Fruit fly (Drosophila melanogaster) whole organism, embryonic: ENCODE measurements around the gene yrt.

ENCODE experiments used
- CG11504 ChIP-seq: fragments of 200-800 bp; sonication (Bioruptor generic); optimal IDR thresholded peaks from 3 replicates; lab custom pipeline; 2019; ENCODE audit warnings: missing biosample characterization, mild to moderate bottlenecking, missing genetic modification characterization, moderate library complexity
- CG11723 ChIP-seq: fragments of 200-800 bp; sonication (Bioruptor generic); optimal IDR thresholded peaks from 2 replicates; lab custom pipeline; 2017; ENCODE audit warnings: missing biosample characterization, mild to moderate bottlenecking, missing genetic modification characterization
- CG13123 ChIP-seq: fragments of 200-800 bp; sonication (Bioruptor generic); optimal IDR thresholded peaks from 2 replicates; lab custom pipeline; 2016; ENCODE audit warnings: missing biosample characterization, missing genetic modification characterization
- CG14014 ChIP-seq: fragments of 200-800 bp; sonication (Bioruptor generic); IDR thresholded peaks from 2 replicates; pipeline ENCODE4 v1.3.6; 2022; ENCODE audit warnings: missing biosample characterization, missing genetic modification characterization
- CG14860 ChIP-seq: fragments of 200-800 bp; sonication (Bioruptor generic); IDR thresholded peaks from 3 replicates; pipeline ENCODE4 v1.3.6; 2022; ENCODE audit warnings: missing biosample characterization, missing genetic modification characterization; ENCODE audit not compliant: partially characterized antibody
- CG2120 ChIP-seq: fragments of 200-800 bp; sonication (Bioruptor generic); optimal IDR thresholded peaks from 3 replicates; lab custom pipeline; 2016; ENCODE audit warnings: missing biosample characterization, missing genetic modification characterization
- CG2202 ChIP-seq: fragments of 200-800 bp; sonication (Bioruptor generic); optimal IDR thresholded peaks from 2 replicates; lab custom pipeline; 2018; ENCODE audit warnings: missing biosample characterization, mild to moderate bottlenecking, missing genetic modification characterization
- CG2712 ChIP-seq: fragments of 200-800 bp; optimal IDR thresholded peaks from 3 replicates; lab custom pipeline; 2019; ENCODE audit warnings: missing biosample characterization, mild to moderate bottlenecking, missing genetic modification characterization, moderate library complexity
- CG2875 ChIP-seq: fragments of 200-800 bp; sonication (Bioruptor generic); optimal IDR thresholded peaks from 2 replicates; lab custom pipeline; 2017; ENCODE audit warnings: missing biosample characterization, mild to moderate bottlenecking, missing genetic modification characterization, missing genetic modification reagents
- CG30431 ChIP-seq: fragments of 200-800 bp; sonication (Bioruptor generic); optimal IDR thresholded peaks from 2 replicates; lab custom pipeline; 2017; ENCODE audit warnings: missing biosample characterization, missing genetic modification characterization
- CG3407 ChIP-seq: fragments of 200-800 bp; sonication (Bioruptor generic); optimal IDR thresholded peaks from 2 replicates; lab custom pipeline; 2018; ENCODE audit warnings: missing biosample characterization, mild to moderate bottlenecking, missing genetic modification characterization
- CG4360 ChIP-seq: fragments of 200-800 bp; sonication (Bioruptor generic); IDR thresholded peaks from 2 replicates; pipeline ENCODE4 v1.3.6; 2022; ENCODE audit warnings: missing biosample characterization, missing genetic modification characterization
- CG6254 ChIP-seq: fragments of 200-800 bp; sonication (Bioruptor generic); optimal IDR thresholded peaks from 3 replicates; lab custom pipeline; 2017; ENCODE audit warnings: mild to moderate bottlenecking, missing biosample characterization, missing genetic modification reagents, missing genetic modification characterization
- CG7839 ChIP-seq: fragments of 200-800 bp; sonication (Bioruptor generic); optimal IDR thresholded peaks from 3 replicates; lab custom pipeline; 2018; ENCODE audit warnings: missing biosample characterization, mild to moderate bottlenecking, missing genetic modification characterization, moderate library complexity
- CG7928 ChIP-seq: fragments of 200-800 bp; sonication (Bioruptor generic); optimal IDR thresholded peaks from 2 replicates; lab custom pipeline; 2017; ENCODE audit warnings: missing biosample characterization, mild to moderate bottlenecking, missing genetic modification characterization
- CG8388 ChIP-seq: fragments of 200-800 bp; sonication (Bioruptor generic); optimal IDR thresholded peaks from 2 replicates; lab custom pipeline; 2019; ENCODE audit warnings: missing biosample characterization, mild to moderate bottlenecking, missing genetic modification characterization, moderate library complexity
- CG9932 ChIP-seq: fragments of 200-800 bp; sonication (Bioruptor generic); IDR thresholded peaks from 2 replicates; pipeline ENCODE4 v1.3.6; 2022; ENCODE audit warnings: missing biosample characterization, missing genetic modification characterization
- Elba2 ChIP-seq: fragments of 200-800 bp; sonication (Bioruptor generic); optimal IDR thresholded peaks from 3 replicates; lab custom pipeline; 2016; ENCODE audit warnings: missing biosample characterization, missing genetic modification characterization
- Ets65A ChIP-seq: fragments of 200-800 bp; sonication (Bioruptor generic); peaks from one replicate; lab custom pipeline; 2016; ENCODE audit warnings: missing biosample characterization, missing genetic modification characterization
- Gsc ChIP-seq: fragments of 200-800 bp; sonication (Bioruptor generic); IDR thresholded peaks from 2 replicates; pipeline ENCODE4 v1.3.6; 2022; ENCODE audit warnings: missing biosample characterization, missing genetic modification characterization
- Hsf ChIP-seq: fragments of 200-800 bp; sonication (Bioruptor generic); optimal IDR thresholded peaks from 3 replicates; lab custom pipeline; 2016; ENCODE audit warnings: missing biosample characterization, missing genetic modification characterization
- Lim3 ChIP-seq: fragments of 200-800 bp; sonication (Bioruptor generic); IDR thresholded peaks from 2 replicates; pipeline ENCODE4 v1.3.6; 2022; ENCODE audit warnings: missing biosample characterization, missing genetic modification characterization
- Lpt ChIP-seq: fragments of >200 bp; optimal IDR thresholded peaks from 2 replicates; lab custom pipeline; 2018; ENCODE audit warnings: missing biosample characterization, missing genetic modification characterization
- Meics ChIP-seq: fragments of 200-800 bp; sonication (Bioruptor generic); optimal IDR thresholded peaks from 2 replicates; lab custom pipeline; 2017; ENCODE audit warnings: missing biosample characterization, mild to moderate bottlenecking, missing genetic modification characterization
- Pdp1 ChIP-seq, 2 experiments: fragments of 200-800 bp; sonication (Bioruptor generic); optimal IDR thresholded peaks; 3 replicates each; lab custom pipeline; 2016; ENCODE audit warnings: missing biosample characterization in 2 of 2, missing genetic modification characterization in 2 of 2, mild to moderate bottlenecking in 1 of 2, moderate library complexity in 1 of 2
- Rfx ChIP-seq: fragments of 200-800 bp; sonication (Bioruptor generic); IDR thresholded peaks from 2 replicates; pipeline ENCODE4 v1.3.6; 2022; ENCODE audit warnings: missing biosample characterization, missing genetic modification characterization
- Sin3A ChIP-seq: fragments of >200 bp; optimal IDR thresholded peaks from 2 replicates; lab custom pipeline; 2018
- Stat92E ChIP-seq, 3 experiments: fragments of >200 bp in 2 of 3; fragments of 200-800 bp in 1 of 3; sonication (Bioruptor generic) in 1 of 3; optimal IDR thresholded peaks; 2 replicates each; lab custom pipeline; 2017 to 2019; ENCODE audit warnings: missing biosample characterization in 3 of 3, missing genetic modification characterization in 3 of 3, mild to moderate bottlenecking in 1 of 3, moderate library complexity in 1 of 3
- Tbp ChIP-seq: fragments of >200 bp; optimal IDR thresholded peaks from 2 replicates; lab custom pipeline; 2018; ENCODE audit warnings: missing biosample characterization, missing genetic modification characterization
- Vsx1 ChIP-seq: fragments of 200-800 bp; sonication (Bioruptor generic); optimal IDR thresholded peaks from 2 replicates; lab custom pipeline; 2017; ENCODE audit warnings: missing biosample characterization, mild to moderate bottlenecking, missing genetic modification characterization, missing genetic modification reagents
- YL-1 ChIP-seq: fragments of 200-800 bp; sonication (Bioruptor generic); optimal IDR thresholded peaks from 3 replicates; lab custom pipeline; 2017; ENCODE audit warnings: missing biosample characterization, mild to moderate bottlenecking, missing genetic modification characterization
- al ChIP-seq: fragments of 200-800 bp; sonication (Bioruptor generic); IDR thresholded peaks from 2 replicates; pipeline ENCODE4 v1.3.6; 2022; ENCODE audit warnings: missing biosample characterization, missing genetic modification characterization
- chinmo ChIP-seq: fragments of 200-800 bp; sonication (Bioruptor generic); IDR thresholded peaks from 4 replicates; pipeline ENCODE4 v1.3.6; 2022; ENCODE audit warnings: missing biosample characterization, missing genetic modification characterization; ENCODE audit not compliant: partially characterized antibody
- crc ChIP-seq: fragments of 200-800 bp; sonication (Bioruptor generic); optimal IDR thresholded peaks from 2 replicates; lab custom pipeline; 2016; ENCODE audit warnings: missing biosample characterization, missing genetic modification characterization
- crp ChIP-seq, 2 experiments: fragments of 200-800 bp; sonication (Bioruptor generic); optimal IDR thresholded peaks; 2 replicates in 1 of 2; 3 replicates in 1 of 2; lab custom pipeline; 2017; ENCODE audit warnings: missing biosample characterization in 2 of 2, missing genetic modification characterization in 2 of 2, mild to moderate bottlenecking in 1 of 2, moderate library complexity in 1 of 2
- dmrt11E ChIP-seq: fragments of 200-800 bp; sonication (Bioruptor generic); optimal IDR thresholded peaks from 3 replicates; lab custom pipeline; 2018; ENCODE audit warnings: missing biosample characterization, mild to moderate bottlenecking, missing genetic modification characterization, moderate library complexity
- eve ChIP-seq, 2 experiments: fragments of >200 bp; optimal IDR thresholded peaks; 2 replicates each; lab custom pipeline; 2017; ENCODE audit warnings: missing biosample characterization in 2 of 2, missing genetic modification characterization in 2 of 2
- gsb-n ChIP-seq: fragments of 200-800 bp; sonication (Bioruptor generic); optimal IDR thresholded peaks from 3 replicates; lab custom pipeline; 2018; ENCODE audit warnings: missing biosample characterization, mild to moderate bottlenecking, missing genetic modification characterization
- ind ChIP-seq: fragments of 200-800 bp; sonication (Bioruptor generic); optimal IDR thresholded peaks from 3 replicates; lab custom pipeline; 2016; ENCODE audit warnings: missing biosample characterization, missing genetic modification characterization
- jigr1 ChIP-seq: fragments of 200-800 bp; sonication (Bioruptor generic); IDR thresholded peaks from 3 replicates; pipeline ENCODE4 v1.3.6; 2022; ENCODE audit warnings: missing biosample characterization, missing genetic modification characterization
- kni ChIP-seq: fragments of 200-800 bp; sonication (Bioruptor generic); optimal IDR thresholded peaks from 3 replicates; lab custom pipeline; 2017; ENCODE audit warnings: mild to moderate bottlenecking, missing biosample characterization, missing genetic modification reagents, missing genetic modification characterization
- phol ChIP-seq: fragments of 200-800 bp; sonication (Bioruptor generic); optimal IDR thresholded peaks from 3 replicates; lab custom pipeline; 2018; ENCODE audit warnings: missing biosample characterization, mild to moderate bottlenecking, missing genetic modification characterization, moderate library complexity
- rib ChIP-seq: fragments of 200-800 bp; sonication (Bioruptor generic); IDR thresholded peaks from 2 replicates; pipeline ENCODE4 v1.3.6; 2022; ENCODE audit warnings: missing biosample characterization, missing genetic modification characterization
- scrt ChIP-seq: fragments of 200-800 bp; sonication (Bioruptor generic); optimal IDR thresholded peaks from 2 replicates; lab custom pipeline; 2018; ENCODE audit warnings: missing biosample characterization, mild to moderate bottlenecking, missing genetic modification characterization, moderate library complexity
- sd ChIP-seq: fragments of 200-800 bp; sonication (Bioruptor generic); optimal IDR thresholded peaks from 3 replicates; lab custom pipeline; 2018; ENCODE audit warnings: missing biosample characterization, mild to moderate bottlenecking, missing genetic modification characterization, moderate library complexity
- sens ChIP-seq: fragments of 200-800 bp; sonication (Bioruptor generic); peaks from one replicate; lab custom pipeline; 2016; ENCODE audit warnings: missing biosample characterization, missing genetic modification characterization
- tio ChIP-seq: fragments of 200-800 bp; sonication (Bioruptor generic); optimal IDR thresholded peaks from 2 replicates; lab custom pipeline; 2017; ENCODE audit warnings: missing biosample characterization, missing genetic modification characterization, inconsistent platforms
- tna ChIP-seq: fragments of 200-800 bp; sonication (Bioruptor generic); IDR thresholded peaks from 2 replicates; pipeline ENCODE4 v1.3.6; 2022; ENCODE audit warnings: missing biosample characterization, missing genetic modification characterization; ENCODE audit not compliant: partially characterized antibody
- tup ChIP-seq: fragments of 200-800 bp; sonication (Bioruptor generic); optimal IDR thresholded peaks from 2 replicates; lab custom pipeline; 2016; ENCODE audit warnings: missing biosample characterization, mild to moderate bottlenecking, missing genetic modification characterization, moderate library complexity
- unpg ChIP-seq: fragments of 200-800 bp; sonication (Bioruptor generic); optimal IDR thresholded peaks from 3 replicates; lab custom pipeline; 2018; ENCODE audit warnings: missing biosample characterization, mild to moderate bottlenecking, missing genetic modification characterization, moderate library complexity

The yrt gene

DNA sequence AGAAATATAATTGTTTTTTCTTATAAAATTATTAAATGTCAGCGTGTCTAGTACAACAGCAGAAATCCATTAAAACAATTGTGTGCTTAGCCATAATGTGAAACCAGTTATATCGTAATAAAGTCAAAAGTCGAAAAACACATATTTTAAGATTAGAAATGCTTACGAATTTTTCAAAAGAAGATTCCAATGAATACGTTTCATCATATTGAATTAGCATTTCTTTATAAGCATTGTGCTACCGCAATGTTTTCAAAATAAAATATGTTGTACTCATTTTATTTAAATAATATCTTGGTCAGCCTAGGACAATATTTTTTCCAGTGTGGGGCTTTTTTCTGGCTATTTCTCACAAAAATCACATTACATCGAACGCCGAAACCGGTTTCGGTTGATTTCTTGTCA, 18.1 kb upstream of the yrt start (continued):
- TF ChIP-seq Pdp1 (GFP tag; optimal IDR thresholded peaks at IDR 0.05; lab: Kevin White, UChicago), result peak; percentile 70 to 76
- peak; percentile 4 for TF ChIP-seq sd (tag; lab: Kevin White, UChicago)
- TF ChIP-seq CG2120 (GFP tag; lab: Kevin White, UChicago), result peak; percentile 82
- peak; percentile 90 for TF ChIP-seq CG11504 (tag; lab: Kevin White, UChicago)
- TF ChIP-seq CG30431 (GFP tag; lab: Kevin White, UChicago), result peak; percentile 58
- TF ChIP-seq scrt, result peak; percentile 66
- TF ChIP-seq jigr1 (GFP tag; lab: Robert Waterston, UW), result peak; percentile 56; the same call in 1 of the 3 replicates
- no peak for TF ChIP-seq Lim3
- peak; percentile 90 for TF ChIP-seq CG7839 (tag; lab: Kevin White, UChicago)
- TF ChIP-seq CG2712, result peak; percentile 87
- no peak for TF ChIP-seq kni (GFP tag; lab: Kevin White, UChicago)
- TF ChIP-seq gsb-n, result peak; percentile 68
- peak; percentile 77 for TF ChIP-seq al
- TF ChIP-seq tup (GFP tag; lab: Kevin White, UChicago), result no peak
- peak; percentile 90 for TF ChIP-seq phol (tag; lab: Kevin White, UChicago)
- TF ChIP-seq CG3407 (GFP tag; lab: Kevin White, UChicago), result peak; percentile 58
- no peak for TF ChIP-seq tna
- peak; percentile 15 for TF ChIP-seq YL-1 (GFP tag; lab: Kevin White, UChicago)
- peak; percentile 67 for TF ChIP-seq CG8388 (GFP tag; lab: Kevin White, UChicago)
- peak; percentile 74 for TF ChIP-seq Rfx (GFP tag; lab: Robert Waterston, UW)
- no peak for TF ChIP-seq Tbp (GFP tag; lab: Kevin White, UChicago)
- TF ChIP-seq rib (GFP tag; lab: Robert Waterston, UW), result no peak
- peak in 1 of 2 experiments; percentile 92 for TF ChIP-seq eve (GFP tag; optimal IDR thresholded peaks at IDR 0.05; lab: Kevin White, UChicago)
- TF ChIP-seq CG4360, result no peak
- TF ChIP-seq unpg (GFP tag; lab: Kevin White, UChicago), result peak; percentile 75
- peak; percentile 68 for TF ChIP-seq CG2875 (GFP tag; lab: Kevin White, UChicago)
- TF ChIP-seq crc (GFP tag; lab: Kevin White, UChicago), result no peak
- TF ChIP-seq Meics, result peak; percentile 86
- peak; percentile 41 for TF ChIP-seq Vsx1 (GFP tag; lab: Kevin White, UChicago)
- no peak for TF ChIP-seq chinmo (GFP tag; lab: Robert Waterston, UW)
- peak; percentile 43 for TF ChIP-seq CG7928 (GFP tag; lab: Kevin White, UChicago)
- no peak for TF ChIP-seq Lpt (GFP tag; lab: Kevin White, UChicago)
- TF ChIP-seq CG14860, result no peak
- peak; percentile 87 for TF ChIP-seq tio (GFP tag; lab: Kevin White, UChicago)
- no peak for TF ChIP-seq Stat92E (GFP tag; optimal IDR thresholded peaks at IDR 0.05; lab: Kevin White, UChicago)
- TF ChIP-seq CG14014 (GFP tag; lab: Robert Waterston, UW), result peak; percentile 59
- 0 out of 2 replicates have a peak, but pooled peaks have one; percentile 20 for TF ChIP-seq Gsc (GFP tag; lab: Robert Waterston, UW)
- peak; percentile 74 for TF ChIP-seq Hsf (GFP tag; lab: Kevin White, UChicago)
- TF ChIP-seq crp (GFP tag; optimal IDR thresholded peaks at IDR 0.05; lab: Kevin White, UChicago), result peak in 1 of 2 experiments; percentile 39
- TF ChIP-seq sens (GFP tag; lab: Kevin White, UChicago), result peak; percentile 94
- no peak for TF ChIP-seq Elba2 (GFP tag; lab: Kevin White, UChicago)
- peak; percentile 10 for TF ChIP-seq CG13123 (GFP tag; lab: Kevin White, UChicago)
- TF ChIP-seq CG2202 (tag; lab: Kevin White, UChicago), result peak; percentile 55
- peak; percentile 75 for TF ChIP-seq dmrt11E (tag; lab: Kevin White, UChicago)
- TF ChIP-seq Sin3A, result no peak
- peak; percentile 71 for TF ChIP-seq CG11723 (GFP tag; lab: Kevin White, UChicago)
- peak; percentile 86 for TF ChIP-seq Ets65A (GFP tag; lab: Kevin White, UChicago)
- peak; percentile 75 for TF ChIP-seq ind
- TF ChIP-seq CG9932 (GFP tag; lab: Robert Waterston, UW), result peak; percentile 70
- TF ChIP-seq CG6254 (GFP tag; lab: Kevin White, UChicago), result peak; percentile 42
